Worm (Caenorhabditis elegans) whole organism, midembryonic: ENCODE data around the gene srab-6.

Source experiments
- T22C8.4 ChIP-seq: fragments of 200-800 bp; sonication (Bioruptor generic); IDR thresholded peaks from 2 replicates; pipeline ENCODE4 v1.3.6; 2022; ENCODE audit warnings: missing genetic modification characterization, missing compliant biosample characterization
- cog-1 ChIP-seq: sonication (generic microtip); optimal IDR thresholded peaks from 2 replicates; lab custom pipeline; 2016; ENCODE audit warnings: missing genetic modification characterization, missing compliant biosample characterization
- flt-1 ChIP-seq: fragments of 200-800 bp; sonication (Bioruptor generic); IDR thresholded peaks from 2 replicates; pipeline ENCODE4 v1.3.6; 2022; ENCODE audit warnings: missing genetic modification characterization, missing compliant biosample characterization
- klf-2 ChIP-seq: fragments of 200-800 bp; sonication (Bioruptor generic); conservative IDR thresholded peaks from 2 replicates; pipeline ENCODE4 v1.3.6; 2022; ENCODE audit warnings: missing genetic modification reagents, missing genetic modification characterization, missing compliant biosample characterization
- med-1 ChIP-seq: sonication (generic microtip); optimal IDR thresholded peaks from 2 replicates; lab custom pipeline; 2017; ENCODE audit warnings: missing genetic modification characterization, mild to moderate bottlenecking, missing compliant biosample characterization, antibody characterized with exemption, missing genetic modification reagents; ENCODE audit not compliant: insufficient read depth
- ref-1 ChIP-seq: fragments of 200-800 bp; sonication (Bioruptor generic); conservative IDR thresholded peaks from 2 replicates; pipeline ENCODE4 v1.3.6; 2022; ENCODE audit warnings: missing genetic modification reagents, missing genetic modification characterization, missing compliant biosample characterization
- tab-1 ChIP-seq: fragments of 200-800 bp; sonication (Bioruptor generic); IDR thresholded peaks from 2 replicates; pipeline ENCODE4 v1.3.6; 2022; ENCODE audit warnings: missing genetic modification characterization, missing compliant biosample characterization
- ztf-23 ChIP-seq: fragments of 200-800 bp; sonication (Bioruptor generic); IDR thresholded peaks from 2 replicates; pipeline ENCODE4 v1.3.6; 2022; ENCODE audit warnings: missing genetic modification reagents, missing genetic modification characterization, missing compliant biosample characterization
- ztf-29 ChIP-seq: fragments of 200-800 bp; sonication (Bioruptor generic); IDR thresholded peaks from 2 replicates; pipeline ENCODE4 v1.3.6; 2022; ENCODE audit warnings: missing genetic modification reagents, missing genetic modification characterization, missing compliant biosample characterization

ce11 chrV:3145241-3145640 is 6.5 kb downstream of the srab-6 start:
- TF ChIP-seq ref-1 (GFP tag; lab: Robert Waterston, UW) (no peak), T22C8.4 (GFP tag; lab: Robert Waterston, UW) (no peak), ztf-23 (GFP tag; lab: Robert Waterston, UW) (no peak), tab-1 (0 out of 2 replicates have a peak, but pooled peaks have one; percentile 37), ztf-29 (no peak), flt-1 (GFP tag; lab: Robert Waterston, UW) (no peak), med-1 (GFP tag; lab: Kevin White, UChicago) (no peak), cog-1 (tag; lab: Kevin White, UChicago) (no peak), klf-2 (no peak)
